Fruit fly (Drosophila melanogaster) Kc167 (cell line): ENCODE data around the gene Mst27D.

Experiments
- Myc ChIP-seq: fragments of >200 bp; optimal IDR thresholded peaks from 2 replicates; lab custom pipeline; 2017; ENCODE audit warnings: missing external identifiers
- Sin3A ChIP-seq: fragments of >200 bp; optimal IDR thresholded peaks from 2 replicates; lab custom pipeline; 2018; ENCODE audit warnings: missing external identifiers
- h ChIP-seq: fragments of >200 bp; optimal IDR thresholded peaks from 3 replicates; lab custom pipeline; 2018; ENCODE audit warnings: missing external identifiers
- insv ChIP-seq: fragments of >200 bp; optimal IDR thresholded peaks from 3 replicates; lab custom pipeline; 2018; ENCODE audit warnings: missing external identifiers
- psq ChIP-seq: fragments of >200 bp; optimal IDR thresholded peaks from 2 replicates; lab custom pipeline; 2017; ENCODE audit warnings: missing external identifiers
- ttk ChIP-seq: sonication (Bioruptor generic); optimal IDR thresholded peaks from 2 replicates; lab custom pipeline; 2017; ENCODE audit warnings: missing external identifiers

Mst27D gene

dm6 chr2L:7060751-7061150 is at the start of gene Mst27D:
Gene Mst27D (minus strand): TSS chr2L:7060851.
- no peak for TF ChIP-seq h (lab: Kevin White, UChicago)
- TF ChIP-seq Sin3A (lab: Kevin White, UChicago), result no peak
- TF ChIP-seq ttk (lab: Kevin White, UChicago), result no peak
- no peak for TF ChIP-seq insv (lab: Kevin White, UChicago)
- no peak for TF ChIP-seq Myc (lab: Kevin White, UChicago)
- TF ChIP-seq psq (lab: Kevin White, UChicago), result no peak

dm6 chr2L:7110318-7110717 is 49.7 kb upstream of the Mst27D start:
- no peak for TF ChIP-seq Sin3A (lab: Kevin White, UChicago)
- TF ChIP-seq ttk (lab: Kevin White, UChicago), result no peak
- TF ChIP-seq Myc (lab: Kevin White, UChicago), result no peak
- no peak for TF ChIP-seq h (lab: Kevin White, UChicago)
- TF ChIP-seq psq (lab: Kevin White, UChicago), result no peak
- no peak for TF ChIP-seq insv (lab: Kevin White, UChicago)

- TF ChIP-seq insv (lab: Kevin White, UChicago) (no peak), ttk (lab: Kevin White, UChicago) (no peak), Myc (lab: Kevin White, UChicago) (no peak), psq (lab: Kevin White, UChicago) (no peak), h (lab: Kevin White, UChicago) (no peak), Sin3A (lab: Kevin White, UChicago) (no peak)
These were observed 47.2 kb upstream of the Mst27D start for dm6 chr2L:7107890-7108289.

- TF ChIP-seq Myc (lab: Kevin White, UChicago), result no peak
- TF ChIP-seq Sin3A (lab: Kevin White, UChicago), result no peak
- no peak for TF ChIP-seq h (lab: Kevin White, UChicago)
- no peak for TF ChIP-seq insv (lab: Kevin White, UChicago)
- no peak for TF ChIP-seq ttk (lab: Kevin White, UChicago)
- no peak for TF ChIP-seq psq (lab: Kevin White, UChicago)
These were observed 45.8 kb upstream of the Mst27D start for dm6 chr2L:7106289-7106961.

- TF ChIP-seq h (lab: Kevin White, UChicago) (no peak), Sin3A (lab: Kevin White, UChicago) (no peak), insv (lab: Kevin White, UChicago) (no peak), Myc (lab: Kevin White, UChicago) (no peak), ttk (lab: Kevin White, UChicago) (no peak), psq (lab: Kevin White, UChicago) (no peak)
These were observed 43.7 kb upstream of the Mst27D start for dm6 chr2L:7104195-7104971.

dm6 chr2L:7100830-7101229 is 40.2 kb upstream of the Mst27D start:
- TF ChIP-seq insv (lab: Kevin White, UChicago) (no peak), psq (lab: Kevin White, UChicago) (no peak), Sin3A (lab: Kevin White, UChicago) (no peak), ttk (lab: Kevin White, UChicago) (no peak), Myc (lab: Kevin White, UChicago) (no peak), h (lab: Kevin White, UChicago) (no peak)

- no peak for TF ChIP-seq insv (lab: Kevin White, UChicago)
- no peak for TF ChIP-seq h (lab: Kevin White, UChicago)
- no peak for TF ChIP-seq psq (lab: Kevin White, UChicago)
- TF ChIP-seq ttk (lab: Kevin White, UChicago), result no peak
- TF ChIP-seq Myc (lab: Kevin White, UChicago), result no peak
- no peak for TF ChIP-seq Sin3A (lab: Kevin White, UChicago)
These were observed 36.7 kb upstream of the Mst27D start for dm6 chr2L:7097386-7097785.

- TF ChIP-seq psq (lab: Kevin White, UChicago) (no peak), Myc (lab: Kevin White, UChicago) (no peak), ttk (lab: Kevin White, UChicago) (no peak), h (lab: Kevin White, UChicago) (no peak), Sin3A (lab: Kevin White, UChicago) (no peak), insv (lab: Kevin White, UChicago) (no peak)
These were observed 33.7 kb upstream of the Mst27D start for dm6 chr2L:7094303-7094702.

- TF ChIP-seq Sin3A (lab: Kevin White, UChicago) (no peak), psq (lab: Kevin White, UChicago) (no peak), h (lab: Kevin White, UChicago) (no peak), ttk (lab: Kevin White, UChicago) (no peak), insv (lab: Kevin White, UChicago) (no peak), Myc (lab: Kevin White, UChicago) (no peak)
These were observed 30.3 kb upstream of the Mst27D start for dm6 chr2L:7090922-7091321.

dm6 chr2L:7084410-7084809 is 23.8 kb upstream of the Mst27D start, which contains the start of gene Pvf2:
Gene Pvf2 (minus strand): TSS chr2L:7084635.
- no peak for TF ChIP-seq psq (lab: Kevin White, UChicago)
- no peak for TF ChIP-seq Sin3A (lab: Kevin White, UChicago)
- TF ChIP-seq ttk (lab: Kevin White, UChicago), result no peak

- TF ChIP-seq Myc (lab: Kevin White, UChicago) (no peak), psq (lab: Kevin White, UChicago) (no peak), insv (lab: Kevin White, UChicago) (no peak), ttk (lab: Kevin White, UChicago) (no peak), h (lab: Kevin White, UChicago) (no peak), Sin3A (lab: Kevin White, UChicago) (no peak)
These were observed 21.6 kb upstream of the Mst27D start for dm6 chr2L:7082203-7082602.
